Worm (Caenorhabditis elegans): ENCODE results near the gene fbxb-92.

- no peak for TF ChIP-seq nhr-76 (tag; optimal IDR thresholded peaks at IDR 0.05)
- no peak for TF ChIP-seq ham-2 (GFP tag; optimal IDR thresholded peaks at IDR 0.05)
Observed at ce11 chrII:3777802-3778201, 30.5 kb upstream of the fbxb-92 start.
